Fruit fly (Drosophila melanogaster): Measurements from ENCODE around the gene Ptpmeg.
A peak's percentile ranks its signal among the peaks of the same experiment; 100 is the strongest.

Gene Ptpmeg

dm6 chr3L:319145-320009 is 8.5 kb upstream of the Ptpmeg start, which contains the start of gene fwd:
Gene fwd (minus strand): TSS chr3L:319884.
- TF ChIP-seq CG12605 (GFP tag; IDR thresholded peaks at IDR 0.05) (0 out of 2 replicates have a peak, but pooled peaks have one; percentile 14), Pif1A (GFP tag; optimal IDR thresholded peaks at IDR 0.05) (no peak), CG10348 (GFP tag; IDR thresholded peaks at IDR 0.05) (no peak), CG8159 (tag; optimal IDR thresholded peaks at IDR 0.05) (peak; percentile 30), CG9948 (tag; optimal IDR thresholded peaks at IDR 0.05) (no peak), CG17806 (tag; optimal IDR thresholded peaks at IDR 0.05) (no peak), Pif1B (GFP tag; optimal IDR thresholded peaks at IDR 0.05) (no peak), EcR (GFP tag; optimal IDR thresholded peaks at IDR 0.05) (peak; percentile 63), CG14655 (GFP tag; optimal IDR thresholded peaks at IDR 0.05) (no peak), gl (tag; optimal IDR thresholded peaks at IDR 0.05) (no peak), Snoo (tag; optimal IDR thresholded peaks at IDR 0.05) (no peak), Ets98B (GFP tag; IDR thresholded peaks at IDR 0.05) (no peak; the same call in 1 of the 2 replicates), CG32121 (GFP tag; IDR thresholded peaks at IDR 0.05) (no peak), rn (GFP tag; IDR thresholded peaks at IDR 0.05) (no peak), fd96Ca (GFP tag; IDR thresholded peaks at IDR 0.05) (peak; percentile 22; the same call in 1 of the 3 replicates), CG13204 (GFP tag; optimal IDR thresholded peaks at IDR 0.05) (no peak), CG4496 (GFP tag; IDR thresholded peaks at IDR 0.05) (peak; percentile 74), CG34367 (tag; optimal IDR thresholded peaks at IDR 0.05) (no peak), CG8301 (tag; optimal IDR thresholded peaks at IDR 0.05) (no peak), CG15710 (tag; optimal IDR thresholded peaks at IDR 0.05) (no peak), D1 (tag; optimal IDR thresholded peaks at IDR 0.05) (no peak)

- TF ChIP-seq EcR (GFP tag; optimal IDR thresholded peaks at IDR 0.05): no peak
- no peak for TF ChIP-seq CG9948 (tag; optimal IDR thresholded peaks at IDR 0.05)
- no peak for TF ChIP-seq Pif1A (GFP tag; optimal IDR thresholded peaks at IDR 0.05)
- TF ChIP-seq Ets98B (GFP tag; IDR thresholded peaks at IDR 0.05): no peak
- no peak for TF ChIP-seq CG14655 (GFP tag; optimal IDR thresholded peaks at IDR 0.05)
- no peak for TF ChIP-seq CG34367 (tag; optimal IDR thresholded peaks at IDR 0.05)
- no peak for TF ChIP-seq rn (GFP tag; IDR thresholded peaks at IDR 0.05)
Measured at dm6 chr3L:320010-320337, 7.9 kb upstream of the Ptpmeg start.

- TF ChIP-seq CG9948 (tag; optimal IDR thresholded peaks at IDR 0.05) (no peak), fd96Ca (GFP tag; IDR thresholded peaks at IDR 0.05) (no peak), CG8301 (tag; optimal IDR thresholded peaks at IDR 0.05) (no peak), rn (GFP tag; IDR thresholded peaks at IDR 0.05) (no peak), CG14655 (GFP tag; optimal IDR thresholded peaks at IDR 0.05) (no peak), CG4496 (GFP tag; IDR thresholded peaks at IDR 0.05) (no peak), CG17806 (tag; optimal IDR thresholded peaks at IDR 0.05) (no peak), EcR (GFP tag; optimal IDR thresholded peaks at IDR 0.05) (no peak), Snoo (tag; optimal IDR thresholded peaks at IDR 0.05) (no peak), CG8159 (tag; optimal IDR thresholded peaks at IDR 0.05) (no peak), CG15710 (tag; optimal IDR thresholded peaks at IDR 0.05) (no peak), D1 (tag; optimal IDR thresholded peaks at IDR 0.05) (no peak), CG34367 (tag; optimal IDR thresholded peaks at IDR 0.05) (no peak), Pif1A (GFP tag; optimal IDR thresholded peaks at IDR 0.05) (no peak), CG12605 (GFP tag; IDR thresholded peaks at IDR 0.05) (no peak), gl (tag; optimal IDR thresholded peaks at IDR 0.05) (no peak), CG10348 (GFP tag; IDR thresholded peaks at IDR 0.05) (no peak), CG13204 (GFP tag; optimal IDR thresholded peaks at IDR 0.05) (no peak), Ets98B (GFP tag; IDR thresholded peaks at IDR 0.05) (no peak)
Measured at dm6 chr3L:320798-321197, 7.1 kb upstream of the Ptpmeg start.

- TF ChIP-seq rn (GFP tag; IDR thresholded peaks at IDR 0.05): no peak
- TF ChIP-seq Pif1B (GFP tag; optimal IDR thresholded peaks at IDR 0.05): no peak
Measured at dm6 chr3L:321495-321894, 6.4 kb upstream of the Ptpmeg start.

dm6 chr3L:324486-324885 is 3.4 kb upstream of the Ptpmeg start, which contains the start of gene CG32344:
Gene CG32344 (minus strand): TSS chr3L:324720.
- no peak for TF ChIP-seq Ets98B (GFP tag; IDR thresholded peaks at IDR 0.05)
- TF ChIP-seq CG8301 (tag; optimal IDR thresholded peaks at IDR 0.05): no peak
- no peak for TF ChIP-seq CG34367 (tag; optimal IDR thresholded peaks at IDR 0.05)
- no peak for TF ChIP-seq CG17806 (tag; optimal IDR thresholded peaks at IDR 0.05)
- TF ChIP-seq CG10348 (GFP tag; IDR thresholded peaks at IDR 0.05): no peak
- no peak for TF ChIP-seq CG4496 (GFP tag; IDR thresholded peaks at IDR 0.05)
- no peak for TF ChIP-seq Snoo (tag; optimal IDR thresholded peaks at IDR 0.05)
- no peak for TF ChIP-seq CG9948 (tag; optimal IDR thresholded peaks at IDR 0.05)
- TF ChIP-seq rn (GFP tag; IDR thresholded peaks at IDR 0.05): no peak
- TF ChIP-seq Pif1A (GFP tag; optimal IDR thresholded peaks at IDR 0.05): no peak
- TF ChIP-seq D1 (tag; optimal IDR thresholded peaks at IDR 0.05): no peak
- TF ChIP-seq CG13204 (GFP tag; optimal IDR thresholded peaks at IDR 0.05): no peak

- TF ChIP-seq CG8159 (tag; optimal IDR thresholded peaks at IDR 0.05) (no peak), CG8301 (tag; optimal IDR thresholded peaks at IDR 0.05) (no peak)
Measured at dm6 chr3L:329153-329698, 1.3 kb downstream of the Ptpmeg start.

Data from whole organism, pupa.